Worm (Caenorhabditis elegans) whole organism, young adult: ENCODE measurements around the gene E02C12.12.
A peak's percentile ranks its signal among the peaks of the same experiment; 100 is the strongest.
"Not testable (repeated sequence)": the region's sequence is repeated elsewhere in the genome, so short reads cannot be mapped to it uniquely, and the experiment has no call there.

Source experiments
- F10E7.11 ChIP-seq: sonication (generic microtip); optimal IDR thresholded peaks from 2 replicates; lab custom pipeline; 2017; ENCODE audit warnings: mild to moderate bottlenecking, missing genetic modification characterization, moderate library complexity, missing compliant biosample characterization
- F55B11.4 ChIP-seq: sonication (generic microtip); optimal IDR thresholded peaks from 2 replicates; lab custom pipeline; 2016; ENCODE audit warnings: missing compliant biosample characterization, missing genetic modification characterization, borderline replicate concordance; ENCODE audit not compliant: insufficient read depth
- bed-1 ChIP-seq: fragments of 200-800 bp; sonication (Bioruptor generic); IDR thresholded peaks from 2 replicates; pipeline ENCODE4 v1.3.6; 2022; ENCODE audit warnings: missing genetic modification reagents, missing genetic modification characterization, missing compliant biosample characterization
- pha-4 ChIP-seq: fragments of 150-350 bp; sonication (generic microtip); optimal IDR thresholded peaks from 2 replicates; lab custom pipeline; 2014; ENCODE audit warnings: missing biosample characterization, missing genetic modification reagents, missing genetic modification characterization
- snpc-4 ChIP-seq, 5 experiments: fragments of 150-350 bp in 1 of 5; sonication (generic microtip) in 4 of 5; optimal IDR thresholded peaks; 2 replicates each; lab custom pipeline; 2014 to 2018; ENCODE audit warnings: missing genetic modification characterization in 5 of 5, missing biosample characterization in 3 of 5, antibody characterized with exemption in 2 of 5, mild to moderate bottlenecking in 2 of 5, missing compliant biosample characterization in 2 of 5, missing genotype in 2 of 5, moderate library complexity in 2 of 5, missing genetic modification reagents in 1 of 5
- ztf-28 ChIP-seq: fragments of 200-800 bp; sonication (Bioruptor generic); IDR thresholded peaks from 2 replicates; pipeline ENCODE4 v1.3.6; 2022; ENCODE audit warnings: missing genetic modification reagents, missing genetic modification characterization, missing compliant biosample characterization

DNA sequence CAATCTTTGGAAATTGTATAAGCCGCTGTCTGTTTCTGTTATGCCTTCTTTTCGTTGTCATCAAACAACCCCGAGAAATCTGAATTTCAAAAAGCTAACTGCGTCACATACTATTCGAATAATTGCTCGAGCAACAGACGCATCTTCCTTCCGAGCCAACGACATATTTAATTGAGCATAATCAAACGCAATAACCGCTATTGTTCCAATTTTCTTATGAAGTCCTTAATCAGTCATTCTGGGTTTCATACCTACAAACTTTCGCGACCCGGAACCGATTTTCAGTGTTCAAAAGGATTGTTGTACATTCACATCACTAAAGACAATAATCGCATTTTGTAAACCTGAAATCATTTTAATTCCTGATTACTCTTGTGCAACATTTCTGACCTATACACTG is 40.3 kb downstream of the E02C12.12 start:
- not testable (repeated sequence) for TF ChIP-seq pha-4 (tag; lab: Kevin White, UChicago); ztf-28 (GFP tag; lab: Robert Waterston, UW); F10E7.11 (tag; lab: Kevin White, UChicago); snpc-4 (GFP tag; optimal IDR thresholded peaks at IDR 0.05; lab: Kevin White, UChicago); snpc-4 (tag; optimal IDR thresholded peaks at IDR 0.05; lab: Kevin White, UChicago); F55B11.4 (tag; lab: Kevin White, UChicago)
- 0 out of 2 replicates have a peak, but pooled peaks have one; percentile 83 for TF ChIP-seq bed-1 (GFP tag; lab: Robert Waterston, UW)
